Worm (Caenorhabditis elegans) whole organism, late embryonic: Measurements from ENCODE around the gene nmur-1.

Source experiments
- C08G9.2 ChIP-seq: sonication (generic microtip); optimal IDR thresholded peaks from 2 replicates; lab custom pipeline; 2016; ENCODE audit warnings: mild to moderate bottlenecking, missing genetic modification characterization, moderate library complexity, missing compliant biosample characterization
- C38D4.7 ChIP-seq: fragments of 200-800 bp; sonication (Bioruptor generic); optimal IDR thresholded peaks from 2 replicates; lab custom pipeline; 2018; ENCODE audit warnings: mild to moderate bottlenecking, missing genetic modification characterization, moderate library complexity, missing compliant biosample characterization
- T23F11.4 ChIP-seq: fragments of 200-800 bp; sonication (Bioruptor generic); optimal IDR thresholded peaks from 2 replicates; lab custom pipeline; 2018; ENCODE audit warnings: mild to moderate bottlenecking, missing genetic modification characterization, missing compliant biosample characterization
- ahr-1 ChIP-seq: sonication (generic microtip); optimal IDR thresholded peaks from 2 replicates; lab custom pipeline; 2016; ENCODE audit warnings: missing genetic modification characterization, missing compliant biosample characterization
- ceh-14 ChIP-seq: sonication (generic microtip); optimal IDR thresholded peaks from 2 replicates; lab custom pipeline; 2016; ENCODE audit warnings: missing genotype, missing genetic modification characterization, missing compliant biosample characterization
- ceh-2 ChIP-seq: sonication (generic microtip); optimal IDR thresholded peaks from 2 replicates; lab custom pipeline; 2016; ENCODE audit warnings: missing genotype, missing genetic modification characterization, missing compliant biosample characterization
- ceh-30 ChIP-seq: fragments of 150-350 bp; optimal IDR thresholded peaks from 2 replicates; lab custom pipeline; 2014; ENCODE audit warnings: missing biosample characterization, missing genetic modification characterization
- ceh-31 ChIP-seq: sonication (generic microtip); optimal IDR thresholded peaks from 2 replicates; lab custom pipeline; 2016; ENCODE audit warnings: missing genetic modification characterization, missing compliant biosample characterization
- ceh-34 ChIP-seq: sonication (generic microtip); optimal IDR thresholded peaks from 2 replicates; lab custom pipeline; 2016; ENCODE audit warnings: mild to moderate bottlenecking, missing genetic modification characterization, missing compliant biosample characterization
- ceh-45 ChIP-seq: fragments of 200-800 bp; sonication (Bioruptor generic); IDR thresholded peaks from 2 replicates; pipeline ENCODE4 v1.3.6; 2022; ENCODE audit warnings: missing genetic modification reagents, missing genetic modification characterization, missing compliant biosample characterization
- ceh-48 ChIP-seq: sonication (generic microtip); optimal IDR thresholded peaks from 2 replicates; lab custom pipeline; 2016; ENCODE audit warnings: missing genetic modification characterization, inconsistent platforms, missing compliant biosample characterization
- ceh-9 ChIP-seq: sonication (generic microtip); optimal IDR thresholded peaks from 2 replicates; lab custom pipeline; 2016; ENCODE audit warnings: mild to moderate bottlenecking, missing genetic modification characterization, inconsistent platforms, missing compliant biosample characterization
- che-1 ChIP-seq: sonication (generic microtip); optimal IDR thresholded peaks from 2 replicates; lab custom pipeline; 2016; ENCODE audit warnings: mild to moderate bottlenecking, missing genetic modification characterization, missing compliant biosample characterization
- elt-2 ChIP-seq: sonication (generic microtip); optimal IDR thresholded peaks from 2 replicates; lab custom pipeline; 2016; ENCODE audit warnings: missing genetic modification reagents, missing genetic modification characterization, missing compliant biosample characterization
- elt-4 ChIP-seq: sonication (generic microtip); optimal IDR thresholded peaks from 2 replicates; lab custom pipeline; 2016; ENCODE audit warnings: missing genetic modification characterization, missing compliant biosample characterization
- fkh-6 ChIP-seq: sonication (generic microtip); optimal IDR thresholded peaks from 2 replicates; lab custom pipeline; 2016; ENCODE audit warnings: missing genetic modification characterization, missing compliant biosample characterization
- gmeb-2 ChIP-seq: sonication (generic microtip); optimal IDR thresholded peaks from 2 replicates; lab custom pipeline; 2016; ENCODE audit warnings: missing genetic modification characterization, inconsistent platforms, missing compliant biosample characterization
- hlh-30 ChIP-seq: sonication (generic microtip); optimal IDR thresholded peaks from 2 replicates; lab custom pipeline; 2017; ENCODE audit warnings: antibody characterized with exemption, missing genetic modification characterization, missing compliant biosample characterization; ENCODE audit not compliant: insufficient read depth
- hlh-8 ChIP-seq: sonication (generic microtip); optimal IDR thresholded peaks from 2 replicates; lab custom pipeline; 2016; ENCODE audit warnings: missing genotype, missing genetic modification characterization, missing compliant biosample characterization
- lim-6 ChIP-seq: sonication (generic microtip); optimal IDR thresholded peaks from 2 replicates; lab custom pipeline; 2016; ENCODE audit warnings: missing genetic modification characterization, missing compliant biosample characterization
- lin-11 ChIP-seq: fragments of 200-800 bp; sonication (Bioruptor generic); optimal IDR thresholded peaks from 2 replicates; lab custom pipeline; 2018; ENCODE audit warnings: mild to moderate bottlenecking, missing genetic modification characterization, missing compliant biosample characterization
- nhr-232 ChIP-seq: sonication (generic microtip); optimal IDR thresholded peaks from 2 replicates; lab custom pipeline; 2016; ENCODE audit warnings: missing genetic modification characterization, missing compliant biosample characterization
- npax-4 ChIP-seq: sonication (generic microtip); optimal IDR thresholded peaks from 2 replicates; lab custom pipeline; 2016; ENCODE audit warnings: missing genetic modification characterization, missing compliant biosample characterization
- pag-3 ChIP-seq: sonication (generic microtip); optimal IDR thresholded peaks from 2 replicates; lab custom pipeline; 2016; ENCODE audit warnings: missing compliant biosample characterization, missing genetic modification characterization, borderline replicate concordance
- pax-1 ChIP-seq: fragments of 150-350 bp; optimal IDR thresholded peaks from 2 replicates; lab custom pipeline; 2014; ENCODE audit warnings: missing biosample characterization, missing genetic modification characterization
- pqm-1 ChIP-seq: sonication (generic microtip); optimal IDR thresholded peaks from 2 replicates; lab custom pipeline; 2016; ENCODE audit warnings: missing genetic modification characterization, missing compliant biosample characterization
- ref-2 ChIP-seq: sonication (generic microtip); optimal IDR thresholded peaks from 2 replicates; lab custom pipeline; 2016; ENCODE audit warnings: missing genetic modification characterization, missing compliant biosample characterization
- rnt-1 ChIP-seq: sonication (generic microtip); optimal IDR thresholded peaks from 2 replicates; lab custom pipeline; 2016; ENCODE audit warnings: missing genetic modification characterization, missing compliant biosample characterization
- sox-2 ChIP-seq: fragments of 200-800 bp; sonication (Bioruptor generic); IDR thresholded peaks from 2 replicates; pipeline ENCODE4 v1.3.6; 2022; ENCODE audit warnings: missing genetic modification reagents, missing genetic modification characterization, missing compliant biosample characterization
- sox-4 ChIP-seq: sonication (generic microtip); optimal IDR thresholded peaks from 2 replicates; lab custom pipeline; 2017; ENCODE audit warnings: mild to moderate bottlenecking, missing genetic modification characterization, inconsistent platforms, missing compliant biosample characterization
- syd-9 ChIP-seq: sonication (generic microtip); optimal IDR thresholded peaks from 2 replicates; lab custom pipeline; 2016; ENCODE audit warnings: mild to moderate bottlenecking, missing genetic modification characterization, moderate library complexity, missing compliant biosample characterization
- tbx-7 ChIP-seq: sonication (generic microtip); optimal IDR thresholded peaks from 2 replicates; lab custom pipeline; 2016; ENCODE audit warnings: missing genotype, missing genetic modification characterization, missing compliant biosample characterization
- ttx-3 ChIP-seq: sonication (generic microtip); optimal IDR thresholded peaks from 2 replicates; lab custom pipeline; 2016; ENCODE audit warnings: missing genetic modification reagents, missing genetic modification characterization, missing compliant biosample characterization
- unc-3 ChIP-seq, 2 experiments: fragments of 200-800 bp in 1 of 2; sonication (Bioruptor generic) in 1 of 2; sonication (generic microtip) in 1 of 2; conservative IDR thresholded peaks in 1 of 2; optimal IDR thresholded peaks in 1 of 2; 2 replicates each; pipeline versions ENCODE4 v1.3.6 to Lab custom; 2016 to 2022; ENCODE audit warnings: missing compliant biosample characterization in 2 of 2, missing genetic modification characterization in 2 of 2, missing genetic modification reagents in 1 of 2
- unc-42 ChIP-seq: sonication (generic microtip); optimal IDR thresholded peaks from 2 replicates; lab custom pipeline; 2016; ENCODE audit warnings: missing genotype, missing genetic modification characterization, missing compliant biosample characterization
- unc-55 ChIP-seq: sonication (generic microtip); optimal IDR thresholded peaks from 2 replicates; lab custom pipeline; 2017; ENCODE audit warnings: missing biosample characterization, missing genetic modification reagents, missing genetic modification characterization
- unc-86 ChIP-seq: sonication (generic microtip); optimal IDR thresholded peaks from 2 replicates; lab custom pipeline; 2016; ENCODE audit warnings: missing genetic modification characterization, missing compliant biosample characterization
- ztf-16 ChIP-seq: sonication (generic microtip); optimal IDR thresholded peaks from 2 replicates; lab custom pipeline; 2017; ENCODE audit warnings: missing genetic modification characterization, missing compliant biosample characterization

The nmur-1 gene

DNA sequence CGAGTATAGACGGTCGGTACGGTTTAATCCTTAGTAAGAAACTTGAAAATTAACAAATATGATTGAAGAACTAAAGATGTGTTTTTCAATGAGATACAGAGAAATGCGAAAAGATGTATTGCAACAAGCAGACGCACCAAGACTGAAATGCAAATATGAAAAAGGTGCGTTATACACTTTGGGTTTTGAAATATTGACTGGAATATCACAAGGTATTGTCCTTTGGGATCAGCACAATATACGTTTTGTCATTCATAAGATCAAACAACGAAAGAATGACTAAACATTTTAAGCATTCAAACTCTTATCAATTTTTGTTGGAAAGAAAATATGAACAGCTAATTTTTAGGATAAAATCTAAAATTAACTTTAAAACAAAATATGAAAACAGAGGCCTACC is 42.0 kb downstream of the nmur-1 start, which contains the start of gene T25B6.6:
TSS of gene T25B6.6 (minus strand) at position 101 of the 400 bp plus-strand sequence.
- TF ChIP-seq ceh-9 (tag; lab: Kevin White, UChicago) (no peak), pqm-1 (tag; lab: Kevin White, UChicago) (no peak), sox-2 (GFP tag; lab: Robert Waterston, UW) (no peak), ceh-30 (tag; lab: Kevin White, UChicago) (no peak), hlh-30 (no peak), ceh-48 (tag; lab: Kevin White, UChicago) (no peak), nhr-232 (tag; lab: Kevin White, UChicago) (no peak), ttx-3 (tag; lab: Kevin White, UChicago) (no peak), ceh-34 (no peak), ceh-31 (tag; lab: Kevin White, UChicago) (no peak)

DNA sequence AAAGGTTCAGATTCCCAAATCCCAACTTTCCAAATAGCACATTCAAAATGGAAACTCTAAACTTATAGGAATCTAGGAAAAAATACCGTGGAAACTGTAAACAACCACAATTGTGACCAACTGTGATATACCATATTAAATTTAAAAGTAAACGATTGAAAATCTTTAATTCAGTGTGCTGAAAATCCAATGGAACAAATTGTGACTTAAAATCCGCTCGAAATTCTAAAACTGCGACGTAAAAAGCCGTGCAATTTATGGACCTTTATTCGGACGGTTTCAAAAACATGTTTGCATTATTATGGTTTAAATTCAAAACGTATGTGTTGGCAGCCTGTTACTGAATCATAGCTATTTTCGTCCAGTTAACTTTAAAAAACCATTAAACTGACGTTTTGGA is 43.0 kb downstream of the nmur-1 start:
- no peak for TF ChIP-seq tbx-7 (tag; lab: Kevin White, UChicago)
- TF ChIP-seq pag-3 (tag; lab: Kevin White, UChicago), result no peak
- TF ChIP-seq, all 69 proteins: peak for 0

ce11 chrX:9024270-9024669 is 43.5 kb downstream of the nmur-1 start:
- TF ChIP-seq ztf-16 (peak; percentile 2), ceh-48 (tag; lab: Kevin White, UChicago) (no peak), ceh-45 (GFP tag; lab: Robert Waterston, UW) (no peak), elt-2 (tag; lab: Kevin White, UChicago) (peak; percentile 33), hlh-30 (no peak), unc-3 (GFP tag; conservative IDR thresholded peaks at IDR 0.05; lab: Robert Waterston, UW) (peak; percentile 41; the same call in 1 of the 2 replicates), unc-3 (tag; optimal IDR thresholded peaks at IDR 0.05; lab: Kevin White, UChicago) (no peak), unc-86 (peak; percentile 10), nhr-232 (tag; lab: Kevin White, UChicago) (no peak), ahr-1 (tag; lab: Kevin White, UChicago) (no peak), T23F11.4 (GFP tag; lab: Kevin White, UChicago) (no peak), che-1 (tag; lab: Kevin White, UChicago) (peak; percentile 31), sox-2 (GFP tag; lab: Robert Waterston, UW) (no peak), ttx-3 (tag; lab: Kevin White, UChicago) (peak; percentile 34)

- TF ChIP-seq hlh-8 (tag; lab: Kevin White, UChicago) (no peak), syd-9 (no peak), sox-2 (GFP tag; lab: Robert Waterston, UW) (no peak), fkh-6 (no peak), elt-4 (tag; lab: Kevin White, UChicago) (no peak), gmeb-2 (tag; lab: Kevin White, UChicago) (no peak)
These were observed 44.7 kb downstream of the nmur-1 start for ce11 chrX:9025484-9025883.

DNA sequence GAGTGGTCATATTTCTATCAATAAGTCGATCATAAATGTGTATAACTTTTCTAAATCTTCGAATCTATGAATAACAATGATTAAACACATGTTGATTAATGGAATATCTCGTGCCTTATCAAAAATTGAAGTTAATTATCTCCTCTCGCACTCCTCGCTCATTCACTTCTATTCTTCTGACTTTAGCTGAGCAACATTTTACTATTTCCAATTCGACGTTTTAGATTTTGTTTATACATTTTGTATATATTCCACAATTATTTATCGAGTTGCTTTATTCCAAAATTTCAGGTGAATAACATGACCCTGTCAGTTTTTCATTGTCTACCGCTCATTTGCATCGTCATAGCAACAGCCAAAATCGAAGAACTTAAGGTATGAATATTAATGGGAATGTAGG is 46.5 kb downstream of the nmur-1 start, which contains the start of gene T25B6.3:
TSS of gene T25B6.3 (plus strand) at position 301 of the 400 bp plus-strand sequence.
- no peak for TF ChIP-seq C38D4.7 (GFP tag; lab: Kevin White, UChicago)
- TF ChIP-seq elt-4 (tag; lab: Kevin White, UChicago), result no peak
- TF ChIP-seq ttx-3 (tag; lab: Kevin White, UChicago), result no peak
- no peak for TF ChIP-seq hlh-30

DNA sequence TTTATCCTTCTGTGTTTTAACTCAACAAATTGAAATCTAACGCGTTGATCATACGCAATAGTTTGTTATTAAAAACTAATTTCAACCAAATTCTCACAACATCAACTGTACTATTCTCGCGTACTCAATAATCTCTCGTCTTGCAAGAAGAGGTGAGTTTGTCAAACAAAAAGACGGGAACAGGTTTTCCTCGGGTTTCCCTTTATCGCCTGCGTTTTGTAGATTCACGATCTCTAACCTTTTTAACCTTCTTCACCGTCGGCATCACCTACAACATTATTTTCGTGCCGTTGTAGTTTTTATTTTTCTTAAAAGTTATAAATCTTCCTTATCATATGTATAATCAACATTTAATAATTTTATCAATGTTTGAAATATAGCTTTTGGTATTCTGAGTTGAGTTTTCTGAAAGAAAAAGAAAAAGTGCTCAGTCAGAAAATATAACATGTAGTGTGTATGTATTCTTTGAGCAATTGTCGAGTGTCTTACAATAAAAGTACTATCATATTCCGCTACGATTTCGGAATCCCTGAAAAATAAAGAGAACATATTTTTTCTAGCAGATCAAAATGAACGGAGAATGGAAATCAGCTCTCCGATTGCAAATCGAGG is 48.2 kb downstream of the nmur-1 start, which contains the start of gene snf-12:
TSS of gene snf-12 (plus strand) at position 562 of the 612 bp plus-strand sequence.
- TF ChIP-seq lin-11 (tag; lab: Kevin White, UChicago), result no peak
- TF ChIP-seq npax-4 (tag; lab: Kevin White, UChicago), result no peak
- TF ChIP-seq unc-3 (GFP tag; conservative IDR thresholded peaks at IDR 0.05; lab: Robert Waterston, UW), result no peak
- no peak for TF ChIP-seq unc-3 (tag; optimal IDR thresholded peaks at IDR 0.05; lab: Kevin White, UChicago)
- TF ChIP-seq ahr-1 (tag; lab: Kevin White, UChicago), result no peak
- TF ChIP-seq che-1 (tag; lab: Kevin White, UChicago), result no peak
- TF ChIP-seq elt-4 (tag; lab: Kevin White, UChicago), result no peak
- no peak for TF ChIP-seq ceh-2 (tag; lab: Kevin White, UChicago)
- TF ChIP-seq ref-2 (tag; lab: Kevin White, UChicago), result no peak
- no peak for TF ChIP-seq unc-55
- TF ChIP-seq lim-6 (tag; lab: Kevin White, UChicago), result no peak
- no peak for TF ChIP-seq pax-1 (tag; lab: Kevin White, UChicago)
- no peak for TF ChIP-seq sox-4 (tag; lab: Kevin White, UChicago)
- TF ChIP-seq unc-42 (tag; lab: Kevin White, UChicago), result no peak
- no peak for TF ChIP-seq rnt-1 (tag; lab: Kevin White, UChicago)
- TF ChIP-seq ceh-14 (tag; lab: Kevin White, UChicago), result no peak
- no peak for TF ChIP-seq ceh-45 (GFP tag; lab: Robert Waterston, UW)
- no peak for TF ChIP-seq C08G9.2 (tag; lab: Kevin White, UChicago)
- no peak for TF ChIP-seq fkh-6
- TF ChIP-seq, all 69 proteins: peak for 0
